Fruit fly (Drosophila melanogaster): ENCODE measurements around the gene CG1409.

CG1409 gene

dm6 chrX:7892539-7892899, 34.5 kb downstream of the CG1409 start (continued):
- 0 out of 3 replicates have a peak, but pooled peaks have one; percentile 29 for TF ChIP-seq CG17361 (GFP tag; IDR thresholded peaks at IDR 0.05)
- TF ChIP-seq CG16815 (GFP tag; optimal IDR thresholded peaks at IDR 0.05) = peak; percentile 17
- no peak for TF ChIP-seq bowl (GFP tag; IDR thresholded peaks at IDR 0.05)
- TF ChIP-seq unpg (GFP tag; optimal IDR thresholded peaks at IDR 0.05) = peak; percentile 13
- TF ChIP-seq ash1 (GFP tag; optimal IDR thresholded peaks at IDR 0.05) = no peak
- no peak for TF ChIP-seq ci (GFP tag; IDR thresholded peaks at IDR 0.05)
- TF ChIP-seq prd (optimal IDR thresholded peaks at IDR 0.05) = no peak
- peak; percentile 64; the same call in 2 of the 3 replicates for TF ChIP-seq prd (GFP tag; IDR thresholded peaks at IDR 0.05)
- TF ChIP-seq lmd (GFP tag; IDR thresholded peaks at IDR 0.05) = no peak
- no peak for TF ChIP-seq ind (GFP tag; optimal IDR thresholded peaks at IDR 0.05)
- TF ChIP-seq fu2 (GFP tag; optimal IDR thresholded peaks at IDR 0.05) = no peak
- no peak for TF ChIP-seq so (GFP tag; IDR thresholded peaks at IDR 0.05)
- TF ChIP-seq CG9437 (GFP tag; optimal IDR thresholded peaks at IDR 0.05) = no peak
- peak; percentile 42; the same call in 1 of the 2 replicates for TF ChIP-seq Xrp1 (GFP tag; IDR thresholded peaks at IDR 0.05)
- no peak for TF ChIP-seq CG10543 (GFP tag; optimal IDR thresholded peaks at IDR 0.05)
- no peak for TF ChIP-seq chm (GFP tag; IDR thresholded peaks at IDR 0.05)
- TF ChIP-seq gem (tag; optimal IDR thresholded peaks at IDR 0.05) = peak; percentile 59
- no peak for TF ChIP-seq Blimp-1 (GFP tag; optimal IDR thresholded peaks at IDR 0.05)
- peak; percentile 25 for TF ChIP-seq CG18262 (tag; optimal IDR thresholded peaks at IDR 0.05)
- no peak for TF ChIP-seq CG8281 (tag; optimal IDR thresholded peaks at IDR 0.05)
- TF ChIP-seq wek (GFP tag; optimal IDR thresholded peaks at IDR 0.05) = no peak
- TF ChIP-seq CG14050 (GFP tag; IDR thresholded peaks at IDR 0.05) = no peak
- TF ChIP-seq al (GFP tag; IDR thresholded peaks at IDR 0.05) = no peak
- TF ChIP-seq dysf (GFP tag; IDR thresholded peaks at IDR 0.05) = no peak
- no peak for TF ChIP-seq Six4 (GFP tag; optimal IDR thresholded peaks at IDR 0.05)
- TF ChIP-seq Dad (GFP tag; optimal IDR thresholded peaks at IDR 0.05) = no peak
- no peak for TF ChIP-seq cato (GFP tag; optimal IDR thresholded peaks at IDR 0.05; ENCODE audit: borderline replicate concordance)
- no peak for TF ChIP-seq bab2 (GFP tag; optimal IDR thresholded peaks at IDR 0.05)
- no peak for TF ChIP-seq pho (GFP tag; optimal IDR thresholded peaks at IDR 0.05)
- TF ChIP-seq Bdp1 (GFP tag; optimal IDR thresholded peaks at IDR 0.05) = no peak
- no peak for TF ChIP-seq HmgZ (tag; optimal IDR thresholded peaks at IDR 0.05)
- no peak for TF ChIP-seq esg (GFP tag; conservative IDR thresholded peaks at IDR 0.05)
- no peak for TF ChIP-seq ato (GFP tag; IDR thresholded peaks at IDR 0.05; ENCODE audit: partially characterized antibody)
- no peak for TF ChIP-seq CG31388 (GFP tag; optimal IDR thresholded peaks at IDR 0.05)
- no peak for TF ChIP-seq pfk (GFP tag; optimal IDR thresholded peaks at IDR 0.05)
- TF ChIP-seq CG13296 (GFP tag; optimal IDR thresholded peaks at IDR 0.05) = no peak
- TF ChIP-seq ftz-f1 (GFP tag; optimal IDR thresholded peaks at IDR 0.05) = no peak
- TF ChIP-seq Abd-B (GFP tag; optimal IDR thresholded peaks at IDR 0.05) = no peak
- no peak for TF ChIP-seq Nf-YA (GFP tag; IDR thresholded peaks at IDR 0.05)
- no peak for TF ChIP-seq Asciz (GFP tag; optimal IDR thresholded peaks at IDR 0.05)
- TF ChIP-seq fd3F (GFP tag; optimal IDR thresholded peaks at IDR 0.05) = no peak
- no peak for TF ChIP-seq CG4617 (GFP tag; optimal IDR thresholded peaks at IDR 0.05; ENCODE audit: borderline replicate concordance)
- TF ChIP-seq CG15601 (tag; optimal IDR thresholded peaks at IDR 0.05) = no peak
- no peak for TF ChIP-seq Bgb (GFP tag; IDR thresholded peaks at IDR 0.05; ENCODE audit: partially characterized antibody)
- TF ChIP-seq ken (GFP tag; IDR thresholded peaks at IDR 0.05) = no peak
- TF ChIP-seq CG6813 (GFP tag; optimal IDR thresholded peaks at IDR 0.05) = no peak
- TF ChIP-seq Hand (GFP tag; optimal IDR thresholded peaks at IDR 0.05) = no peak
- no peak for TF ChIP-seq ems (GFP tag; optimal IDR thresholded peaks at IDR 0.05)
- TF ChIP-seq CG7271 (tag; optimal IDR thresholded peaks at IDR 0.05) = peak; percentile 11
- TF ChIP-seq CG34422 (GFP tag; IDR thresholded peaks at IDR 0.05) = no peak
- TF ChIP-seq trem (tag; optimal IDR thresholded peaks at IDR 0.05) = no peak
- TF ChIP-seq Mes4 (GFP tag; optimal IDR thresholded peaks at IDR 0.05) = no peak

Data from whole organism, embryonic.